Fruit fly (Drosophila melanogaster) whole organism, pupa: ENCODE results near the gene S.

Experiments used
- CG34367 ChIP-seq: fragments of 200-800 bp; sonication (Bioruptor generic); optimal IDR thresholded peaks from 2 replicates; lab custom pipeline; 2018; ENCODE audit warnings: missing biosample characterization, mild to moderate bottlenecking, missing genetic modification characterization
- CG4496 ChIP-seq: fragments of 200-800 bp; sonication (Bioruptor generic); IDR thresholded peaks from 3 replicates; pipeline ENCODE4 v1.3.6; 2022; ENCODE audit warnings: missing biosample characterization, missing genetic modification characterization
- CG8159 ChIP-seq: fragments of 200-800 bp; sonication (Bioruptor generic); optimal IDR thresholded peaks from 3 replicates; lab custom pipeline; 2018; ENCODE audit warnings: missing biosample characterization, mild to moderate bottlenecking, missing genetic modification characterization, moderate library complexity
- CG8301 ChIP-seq: fragments of 200-800 bp; sonication (Bioruptor generic); optimal IDR thresholded peaks from 2 replicates; lab custom pipeline; 2018; ENCODE audit warnings: missing biosample characterization, mild to moderate bottlenecking, missing genetic modification characterization
- Ets98B ChIP-seq: fragments of 200-800 bp; sonication (Bioruptor generic); IDR thresholded peaks from 2 replicates; pipeline ENCODE4 v1.3.6; 2022; ENCODE audit warnings: missing biosample characterization, missing genetic modification characterization
- rn ChIP-seq: fragments of 200-800 bp; sonication (Bioruptor generic); IDR thresholded peaks from 2 replicates; pipeline ENCODE4 v1.3.6; 2022; ENCODE audit warnings: missing biosample characterization, missing genetic modification characterization

DNA sequence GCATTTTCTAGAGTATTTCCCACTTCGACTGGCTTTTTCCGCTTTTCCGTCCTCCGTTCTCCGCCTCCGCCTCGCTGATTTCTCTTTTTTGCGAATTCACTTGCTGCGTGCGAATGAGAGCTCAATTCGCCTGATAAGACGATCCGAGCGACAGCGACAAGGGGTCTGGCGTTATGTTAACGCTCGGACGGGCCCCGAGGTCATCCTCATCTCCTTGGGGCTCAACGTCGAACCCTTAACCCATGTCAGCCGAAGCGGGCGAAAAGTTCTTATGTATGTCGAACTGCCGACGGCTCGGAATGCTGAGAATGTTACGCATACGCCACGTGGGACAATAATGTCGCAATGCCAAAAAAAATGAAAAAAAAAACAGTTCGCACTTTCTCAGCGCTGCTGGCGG, 17.8 kb upstream of the S start:
- TF ChIP-seq Ets98B (GFP tag; lab: Robert Waterston, UW) (no peak), CG4496 (GFP tag; lab: Robert Waterston, UW) (no peak), CG8159 (tag; lab: Kevin White, UChicago) (no peak), CG8301 (no peak), rn (GFP tag; lab: Robert Waterston, UW) (no peak), CG34367 (tag; lab: Kevin White, UChicago) (no peak)
